Worm (Caenorhabditis elegans) whole organism, midembryonic: ENCODE data around the gene atg-10.

Experiments
- T22C8.4 ChIP-seq: fragments of 200-800 bp; sonication (Bioruptor generic); IDR thresholded peaks from 2 replicates; pipeline ENCODE4 v1.3.6; 2022; ENCODE audit warnings: missing genetic modification characterization, missing compliant biosample characterization
- cog-1 ChIP-seq: sonication (generic microtip); optimal IDR thresholded peaks from 2 replicates; lab custom pipeline; 2016; ENCODE audit warnings: missing genetic modification characterization, missing compliant biosample characterization
- flt-1 ChIP-seq: fragments of 200-800 bp; sonication (Bioruptor generic); IDR thresholded peaks from 2 replicates; pipeline ENCODE4 v1.3.6; 2022; ENCODE audit warnings: missing genetic modification characterization, missing compliant biosample characterization
- klf-2 ChIP-seq: fragments of 200-800 bp; sonication (Bioruptor generic); conservative IDR thresholded peaks from 2 replicates; pipeline ENCODE4 v1.3.6; 2022; ENCODE audit warnings: missing genetic modification reagents, missing genetic modification characterization, missing compliant biosample characterization
- med-1 ChIP-seq: sonication (generic microtip); optimal IDR thresholded peaks from 2 replicates; lab custom pipeline; 2017; ENCODE audit warnings: missing genetic modification characterization, mild to moderate bottlenecking, missing compliant biosample characterization, antibody characterized with exemption, missing genetic modification reagents; ENCODE audit not compliant: insufficient read depth
- ref-1 ChIP-seq: fragments of 200-800 bp; sonication (Bioruptor generic); conservative IDR thresholded peaks from 2 replicates; pipeline ENCODE4 v1.3.6; 2022; ENCODE audit warnings: missing genetic modification reagents, missing genetic modification characterization, missing compliant biosample characterization
- tab-1 ChIP-seq: fragments of 200-800 bp; sonication (Bioruptor generic); IDR thresholded peaks from 2 replicates; pipeline ENCODE4 v1.3.6; 2022; ENCODE audit warnings: missing genetic modification characterization, missing compliant biosample characterization
- ztf-23 ChIP-seq: fragments of 200-800 bp; sonication (Bioruptor generic); IDR thresholded peaks from 2 replicates; pipeline ENCODE4 v1.3.6; 2022; ENCODE audit warnings: missing genetic modification reagents, missing genetic modification characterization, missing compliant biosample characterization

DNA sequence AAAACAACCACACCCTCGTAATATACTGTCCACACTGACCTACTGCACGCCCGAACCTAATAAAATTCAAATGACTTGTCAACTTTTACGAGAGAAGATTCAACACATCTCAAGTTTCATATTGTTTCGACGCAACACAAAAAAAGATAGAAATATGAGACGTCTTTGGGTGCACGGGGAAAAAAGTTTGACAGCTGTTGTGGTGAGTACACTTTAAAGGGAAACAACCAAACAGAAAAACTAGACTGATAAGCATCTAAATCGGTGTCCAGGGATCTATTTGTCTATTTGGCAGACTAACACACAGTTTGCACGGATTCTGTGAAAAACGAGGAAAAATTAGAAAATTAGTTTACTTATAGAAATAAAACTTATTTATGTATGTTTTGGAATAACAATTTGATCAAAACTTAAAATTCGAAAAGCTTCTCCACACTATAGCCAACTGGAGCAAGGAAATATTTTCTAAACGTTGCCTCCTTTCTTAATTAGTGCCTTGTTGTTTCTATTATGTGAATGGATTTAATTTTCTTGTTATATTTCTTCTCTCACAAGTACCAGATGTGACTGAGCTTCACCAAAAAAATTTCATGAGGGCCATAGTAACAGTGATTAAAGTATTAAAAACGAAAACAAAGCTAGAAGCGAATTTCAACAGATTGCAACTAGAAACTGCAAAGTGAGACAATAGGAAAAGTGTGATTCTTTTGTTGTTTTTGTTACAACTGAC is 15.1 kb upstream of the atg-10 start:
- TF ChIP-seq cog-1 (tag; lab: Kevin White, UChicago) (no peak), med-1 (GFP tag; lab: Kevin White, UChicago) (no peak), flt-1 (GFP tag; lab: Robert Waterston, UW) (no peak), ref-1 (no peak), tab-1 (GFP tag; lab: Robert Waterston, UW) (no peak), klf-2 (GFP tag; lab: Robert Waterston, UW) (no peak), ztf-23 (GFP tag; lab: Robert Waterston, UW) (no peak), T22C8.4 (no peak)
